Fruit fly (Drosophila melanogaster) whole organism, embryonic: ENCODE results near the gene Cog3.
A peak's percentile ranks its signal among the peaks of the same experiment; 100 is the strongest.

Source experiments
- BEAF-32 ChIP-seq: fragments of 200-800 bp; sonication (Bioruptor generic); optimal IDR thresholded peaks from 3 replicates; lab custom pipeline; 2017; ENCODE audit warnings: missing biosample characterization, missing genetic modification characterization, mild to moderate bottlenecking, moderate library complexity, missing genetic modification reagents
- CG10267 ChIP-seq: fragments of 200-800 bp; sonication (Bioruptor generic); optimal IDR thresholded peaks from 2 replicates; lab custom pipeline; 2018; ENCODE audit warnings: missing biosample characterization, mild to moderate bottlenecking, missing genetic modification characterization, moderate library complexity
- CG10366 ChIP-seq: fragments of 200-800 bp; sonication (Bioruptor generic); IDR thresholded peaks from 2 replicates; pipeline ENCODE4 v1.3.6; 2022; ENCODE audit warnings: missing biosample characterization, missing genetic modification characterization
- CG10654 ChIP-seq: fragments of 200-800 bp; sonication (Bioruptor generic); optimal IDR thresholded peaks from 2 replicates; lab custom pipeline; 2016; ENCODE audit warnings: missing biosample characterization, missing genetic modification characterization
- CG12659 ChIP-seq: fragments of 200-800 bp; sonication (Bioruptor generic); optimal IDR thresholded peaks from 3 replicates; lab custom pipeline; 2017; ENCODE audit warnings: mild to moderate bottlenecking, missing biosample characterization, missing genetic modification reagents, missing genetic modification characterization
- CG15514 ChIP-seq: fragments of 200-800 bp; sonication (Bioruptor generic); optimal IDR thresholded peaks from 3 replicates; lab custom pipeline; 2017; ENCODE audit warnings: missing biosample characterization, missing genetic modification characterization, mild to moderate bottlenecking, moderate library complexity, missing genetic modification reagents
- CG15601 ChIP-seq: fragments of 200-800 bp; sonication (Bioruptor generic); optimal IDR thresholded peaks from 3 replicates; lab custom pipeline; 2019; ENCODE audit warnings: missing biosample characterization, mild to moderate bottlenecking, missing genetic modification characterization, moderate library complexity
- CG17385 ChIP-seq: fragments of 200-800 bp; sonication (Bioruptor generic); optimal IDR thresholded peaks from 3 replicates; lab custom pipeline; 2018; ENCODE audit warnings: missing biosample characterization, mild to moderate bottlenecking, missing genetic modification characterization
- CG17802 ChIP-seq: fragments of 200-800 bp; sonication (Bioruptor generic); optimal IDR thresholded peaks from 2 replicates; lab custom pipeline; 2018; ENCODE audit warnings: missing biosample characterization, mild to moderate bottlenecking, missing genetic modification characterization, moderate library complexity
- CG1832 ChIP-seq: fragments of 200-800 bp; sonication (Bioruptor generic); optimal IDR thresholded peaks from 2 replicates; lab custom pipeline; 2017; ENCODE audit warnings: missing biosample characterization, mild to moderate bottlenecking, missing genetic modification characterization, inconsistent platforms
- CG2116 ChIP-seq: fragments of 200-800 bp; sonication (Bioruptor generic); optimal IDR thresholded peaks from 3 replicates; lab custom pipeline; 2018; ENCODE audit warnings: missing biosample characterization, mild to moderate bottlenecking, missing genetic modification characterization
- CG32772 ChIP-seq: fragments of 200-800 bp; sonication (Bioruptor generic); IDR thresholded peaks from 2 replicates; pipeline ENCODE4 v1.3.6; 2022; ENCODE audit warnings: missing biosample characterization, missing genetic modification characterization
- CG34224 ChIP-seq: fragments of 200-800 bp; sonication (Bioruptor generic); IDR thresholded peaks from 3 replicates; pipeline ENCODE4 v1.3.6; 2022; ENCODE audit warnings: missing biosample characterization, missing genetic modification characterization; ENCODE audit not compliant: partially characterized antibody
- CG3726 ChIP-seq: fragments of 200-800 bp; sonication (Bioruptor generic); IDR thresholded peaks from 3 replicates; pipeline ENCODE4, ENCODE4 v1.3.6; 2022; ENCODE audit warnings: missing biosample characterization, missing genetic modification characterization
- CG4617 ChIP-seq: fragments of 200-800 bp; sonication (Bioruptor generic); optimal IDR thresholded peaks from 3 replicates; lab custom pipeline; 2016; ENCODE audit warnings: missing biosample characterization, missing genetic modification characterization, borderline replicate concordance
- CG9437 ChIP-seq: fragments of 200-800 bp; sonication (Bioruptor generic); optimal IDR thresholded peaks from 2 replicates; lab custom pipeline; 2018; ENCODE audit warnings: missing biosample characterization, mild to moderate bottlenecking, missing genetic modification characterization
- CG9797 ChIP-seq: fragments of 200-800 bp; sonication (Bioruptor generic); optimal IDR thresholded peaks from 3 replicates; lab custom pipeline; 2018; ENCODE audit warnings: missing biosample characterization, mild to moderate bottlenecking, missing genetic modification characterization
- CHES-1-like ChIP-seq: fragments of 200-800 bp; sonication (Bioruptor generic); optimal IDR thresholded peaks from 2 replicates; lab custom pipeline; 2016; ENCODE audit warnings: missing biosample characterization, missing genetic modification characterization
- CTCF ChIP-seq: fragments of 200-800 bp; sonication (Bioruptor generic); optimal IDR thresholded peaks from 2 replicates; lab custom pipeline; 2017; ENCODE audit warnings: missing biosample characterization, mild to moderate bottlenecking, missing genetic modification characterization, moderate library complexity
- Deaf1 ChIP-seq: fragments of 200-800 bp; optimal IDR thresholded peaks from 3 replicates; lab custom pipeline; 2019; ENCODE audit warnings: missing biosample characterization, mild to moderate bottlenecking, missing genetic modification characterization, moderate library complexity
- Dfd ChIP-seq, 2 experiments: fragments of >200 bp; optimal IDR thresholded peaks; 2 replicates each; lab custom pipeline; 2017; ENCODE audit warnings: missing biosample characterization in 2 of 2, missing genetic modification characterization in 2 of 2
- Dp ChIP-seq: fragments of 200-800 bp; sonication (Bioruptor generic); optimal IDR thresholded peaks from 2 replicates; lab custom pipeline; 2018; ENCODE audit warnings: missing biosample characterization, mild to moderate bottlenecking, missing genetic modification characterization, moderate library complexity
- Drgx ChIP-seq: fragments of 200-800 bp; sonication (Bioruptor generic); IDR thresholded peaks from 2 replicates; pipeline ENCODE4 v1.3.6; 2022; ENCODE audit warnings: missing biosample characterization, missing genetic modification characterization
- Ets65A ChIP-seq: fragments of 200-800 bp; sonication (Bioruptor generic); peaks from one replicate; lab custom pipeline; 2016; ENCODE audit warnings: missing biosample characterization, missing genetic modification characterization
- Ets97D ChIP-seq: fragments of 200-800 bp; sonication (Bioruptor generic); optimal IDR thresholded peaks from 3 replicates; lab custom pipeline; 2016; ENCODE audit warnings: missing biosample characterization, missing genetic modification characterization
- Hr3 ChIP-seq: fragments of 200-800 bp; sonication (Bioruptor generic); optimal IDR thresholded peaks from 3 replicates; lab custom pipeline; 2016; ENCODE audit warnings: missing biosample characterization, missing genetic modification characterization
- Med ChIP-seq: fragments of 200-800 bp; sonication (Bioruptor generic); peaks from one replicate; lab custom pipeline; 2016; ENCODE audit warnings: missing biosample characterization, missing genetic modification characterization, mild to moderate bottlenecking, inconsistent platforms, moderate library complexity
- Opbp ChIP-seq: fragments of 200-800 bp; sonication (Bioruptor generic); IDR thresholded peaks from 3 replicates; pipeline ENCODE4 v1.3.6; 2022; ENCODE audit warnings: missing biosample characterization, missing genetic modification characterization; ENCODE audit not compliant: partially characterized antibody
- Pdp1 ChIP-seq, 2 experiments: fragments of 200-800 bp; sonication (Bioruptor generic); optimal IDR thresholded peaks; 3 replicates each; lab custom pipeline; 2016; ENCODE audit warnings: missing biosample characterization in 2 of 2, missing genetic modification characterization in 2 of 2, mild to moderate bottlenecking in 1 of 2, moderate library complexity in 1 of 2
- Rfx ChIP-seq: fragments of 200-800 bp; sonication (Bioruptor generic); IDR thresholded peaks from 2 replicates; pipeline ENCODE4 v1.3.6; 2022; ENCODE audit warnings: missing biosample characterization, missing genetic modification characterization
- abd-A ChIP-seq: fragments of 200-800 bp; sonication (Bioruptor generic); optimal IDR thresholded peaks from 3 replicates; lab custom pipeline; 2019; ENCODE audit warnings: missing biosample characterization, mild to moderate bottlenecking, missing genetic modification characterization, moderate library complexity
- ase ChIP-seq: fragments of 200-800 bp; sonication (Bioruptor generic); IDR thresholded peaks from 3 replicates; pipeline ENCODE4 v1.3.6; 2022; ENCODE audit warnings: missing biosample characterization, missing genetic modification characterization
- bbx ChIP-seq: fragments of 200-800 bp; sonication (Bioruptor generic); IDR thresholded peaks from 2 replicates; pipeline ENCODE4 v1.3.6; 2022; ENCODE audit warnings: missing biosample characterization, missing genetic modification characterization; ENCODE audit not compliant: partially characterized antibody
- bigmax ChIP-seq: fragments of 200-800 bp; sonication (Bioruptor generic); optimal IDR thresholded peaks from 2 replicates; lab custom pipeline; 2018; ENCODE audit warnings: missing biosample characterization, mild to moderate bottlenecking, missing genetic modification characterization
- crp ChIP-seq, 2 experiments: fragments of 200-800 bp; sonication (Bioruptor generic); optimal IDR thresholded peaks; 2 replicates in 1 of 2; 3 replicates in 1 of 2; lab custom pipeline; 2017; ENCODE audit warnings: missing biosample characterization in 2 of 2, missing genetic modification characterization in 2 of 2, mild to moderate bottlenecking in 1 of 2, moderate library complexity in 1 of 2
- eve ChIP-seq, 2 experiments: fragments of >200 bp; optimal IDR thresholded peaks; 2 replicates each; lab custom pipeline; 2017; ENCODE audit warnings: missing biosample characterization in 2 of 2, missing genetic modification characterization in 2 of 2
- exex ChIP-seq: fragments of 200-800 bp; sonication (Bioruptor generic); optimal IDR thresholded peaks from 4 replicates; lab custom pipeline; 2018; ENCODE audit warnings: missing biosample characterization, mild to moderate bottlenecking, missing genetic modification characterization, moderate library complexity
- gro ChIP-seq: fragments of 200-800 bp; sonication (Bioruptor generic); optimal IDR thresholded peaks from 2 replicates; lab custom pipeline; 2016; ENCODE audit warnings: missing biosample characterization, missing genetic modification characterization
- insv ChIP-seq, 2 experiments: fragments of 200-800 bp; sonication (Bioruptor generic); optimal IDR thresholded peaks; 3 replicates each; lab custom pipeline; 2016 to 2018; ENCODE audit warnings: missing biosample characterization in 2 of 2, missing genetic modification characterization in 2 of 2
- kah ChIP-seq: fragments of 200-800 bp; sonication (Bioruptor generic); optimal IDR thresholded peaks from 2 replicates; lab custom pipeline; 2018; ENCODE audit warnings: missing biosample characterization, mild to moderate bottlenecking, missing genetic modification characterization
- maf-S ChIP-seq: fragments of 200-800 bp; sonication (Bioruptor generic); optimal IDR thresholded peaks from 2 replicates; lab custom pipeline; 2016; ENCODE audit warnings: missing biosample characterization, missing genetic modification characterization
- nom ChIP-seq: fragments of 200-800 bp; sonication (Bioruptor generic); optimal IDR thresholded peaks from 2 replicates; lab custom pipeline; 2017; ENCODE audit warnings: missing biosample characterization, missing genetic modification characterization, mild to moderate bottlenecking, moderate library complexity, missing genetic modification reagents
- phol ChIP-seq: fragments of 200-800 bp; sonication (Bioruptor generic); optimal IDR thresholded peaks from 3 replicates; lab custom pipeline; 2018; ENCODE audit warnings: missing biosample characterization, mild to moderate bottlenecking, missing genetic modification characterization, moderate library complexity
- ro ChIP-seq: fragments of 200-800 bp; sonication (Bioruptor generic); IDR thresholded peaks from 2 replicates; pipeline ENCODE4 v1.3.6; 2022; ENCODE audit warnings: missing biosample characterization, missing genetic modification characterization
- schlank ChIP-seq: fragments of 200-800 bp; sonication (Bioruptor generic); optimal IDR thresholded peaks from 2 replicates; lab custom pipeline; 2018; ENCODE audit warnings: missing biosample characterization, mild to moderate bottlenecking, missing genetic modification characterization
- tio ChIP-seq: fragments of 200-800 bp; sonication (Bioruptor generic); optimal IDR thresholded peaks from 2 replicates; lab custom pipeline; 2017; ENCODE audit warnings: missing biosample characterization, missing genetic modification characterization, inconsistent platforms
- tup ChIP-seq: fragments of 200-800 bp; sonication (Bioruptor generic); optimal IDR thresholded peaks from 2 replicates; lab custom pipeline; 2016; ENCODE audit warnings: missing biosample characterization, mild to moderate bottlenecking, missing genetic modification characterization, moderate library complexity
- zf30C ChIP-seq: fragments of 200-800 bp; sonication (Bioruptor generic); optimal IDR thresholded peaks from 3 replicates; lab custom pipeline; 2018; ENCODE audit warnings: missing biosample characterization, mild to moderate bottlenecking, missing genetic modification characterization

Cog3 gene

dm6 chr2L:3465918-3466727 lies 9.3 kb upstream of the Cog3 start, which contains the start of the genes msl-2 and ND-PDSW (continued):
- 0 out of 2 replicates have a peak, but pooled peaks have one; percentile 22 for TF ChIP-seq Drgx (GFP tag; lab: Robert Waterston, UW)
- no peak for TF ChIP-seq exex (tag; lab: Kevin White, UChicago)
- no peak for TF ChIP-seq CG10654 (GFP tag; lab: Kevin White, UChicago)
- TF ChIP-seq Deaf1, result no peak
- no peak for TF ChIP-seq eve (GFP tag; optimal IDR thresholded peaks at IDR 0.05; lab: Kevin White, UChicago)
- TF ChIP-seq CG1832 (GFP tag; lab: Kevin White, UChicago), result no peak
- 0 out of 2 replicates have a peak, but pooled peaks have one; percentile 25 for TF ChIP-seq CG32772 (GFP tag; lab: Robert Waterston, UW)
- TF ChIP-seq Opbp (GFP tag; lab: Robert Waterston, UW), result peak; percentile 45; the same call in 2 of the 3 replicates
- TF ChIP-seq CG12659 (GFP tag; lab: Kevin White, UChicago), result peak; percentile 62
- no peak for TF ChIP-seq CG10366 (GFP tag; lab: Robert Waterston, UW)
- peak; percentile 14 for TF ChIP-seq gro (GFP tag; lab: Kevin White, UChicago)
- TF ChIP-seq tup (GFP tag; lab: Kevin White, UChicago), result no peak
- TF ChIP-seq insv (GFP tag; optimal IDR thresholded peaks at IDR 0.05; lab: Kevin White, UChicago), result peak in 1 of 2 experiments; percentile 9
- peak; percentile 92 for TF ChIP-seq bigmax (GFP tag; lab: Kevin White, UChicago)
- peak; percentile 20 for TF ChIP-seq Dp (GFP tag; lab: Kevin White, UChicago)
- TF ChIP-seq maf-S (GFP tag; lab: Kevin White, UChicago), result no peak
- TF ChIP-seq Rfx (GFP tag; lab: Robert Waterston, UW), result no peak
- peak; percentile 96 for TF ChIP-seq CG9797 (GFP tag; lab: Kevin White, UChicago)
- TF ChIP-seq CG2116 (GFP tag; lab: Kevin White, UChicago), result peak; percentile 51
- peak; percentile 72 to 96 for TF ChIP-seq crp (GFP tag; optimal IDR thresholded peaks at IDR 0.05; lab: Kevin White, UChicago)
- no peak for TF ChIP-seq CG3726
- peak; percentile 42 for TF ChIP-seq BEAF-32 (GFP tag; lab: Kevin White, UChicago)
- TF ChIP-seq Ets97D (GFP tag; lab: Kevin White, UChicago), result peak; percentile 20
- TF ChIP-seq phol (tag; lab: Kevin White, UChicago), result peak; percentile 26
- TF ChIP-seq abd-A (tag; lab: Kevin White, UChicago), result no peak
- TF ChIP-seq CG15601 (tag; lab: Kevin White, UChicago), result no peak
- TF ChIP-seq tio (GFP tag; lab: Kevin White, UChicago), result no peak
- peak; percentile 42 for TF ChIP-seq CG15514 (GFP tag; lab: Kevin White, UChicago)
- TF ChIP-seq bbx, result peak; percentile 21; the same call in 1 of the 2 replicates
- TF ChIP-seq ro (GFP tag; lab: Robert Waterston, UW), result no peak
- TF ChIP-seq CG4617 (GFP tag; lab: Kevin White, UChicago), result peak; percentile 90
- TF ChIP-seq zf30C (GFP tag; lab: Kevin White, UChicago), result no peak
- no peak for TF ChIP-seq CG17385 (GFP tag; lab: Kevin White, UChicago)
- no peak for TF ChIP-seq Hr3 (GFP tag; lab: Kevin White, UChicago)
- TF ChIP-seq CG10267, result peak; percentile 49
- TF ChIP-seq CG34224, result 0 out of 3 replicates have a peak, but pooled peaks have one; percentile 10
- no peak for TF ChIP-seq nom
- peak; percentile 12 for TF ChIP-seq Ets65A
- TF ChIP-seq CTCF (GFP tag; lab: Kevin White, UChicago), result peak; percentile 14
- TF ChIP-seq CG9437, result peak; percentile 51
- TF ChIP-seq kah (GFP tag; lab: Kevin White, UChicago), result no peak
- TF ChIP-seq ase (GFP tag; lab: Robert Waterston, UW), result no peak
- no peak for TF ChIP-seq schlank (tag; lab: Kevin White, UChicago)
- no peak for TF ChIP-seq Dfd (GFP tag; optimal IDR thresholded peaks at IDR 0.05; lab: Kevin White, UChicago)
- peak; percentile 80 for TF ChIP-seq Med (GFP tag; lab: Kevin White, UChicago)
- peak; percentile 68 for TF ChIP-seq CG17802
- TF ChIP-seq CHES-1-like (GFP tag; lab: Kevin White, UChicago), result peak; percentile 36
- TF ChIP-seq Pdp1 (GFP tag; optimal IDR thresholded peaks at IDR 0.05; lab: Kevin White, UChicago), result peak in 1 of 2 experiments; percentile 96
